Fruit fly (Drosophila melanogaster) whole organism, wandering third instar larva: ENCODE data around the gene CG42673.

Experiments
- Abd-B ChIP-seq: fragments of >200 bp; optimal IDR thresholded peaks from 2 replicates; lab custom pipeline; 2017; ENCODE audit warnings: missing biosample characterization, missing genetic modification characterization
- CG32264 ChIP-seq: fragments of 200-800 bp; sonication (Bioruptor generic); optimal IDR thresholded peaks from 2 replicates; lab custom pipeline; 2016; ENCODE audit warnings: missing biosample characterization, missing genetic modification characterization
- CG9705 ChIP-seq: fragments of 200-800 bp; sonication (Bioruptor generic); optimal IDR thresholded peaks from 2 replicates; lab custom pipeline; 2018; ENCODE audit warnings: missing biosample characterization, mild to moderate bottlenecking, missing genetic modification characterization
- Dfd ChIP-seq: fragments of >200 bp; optimal IDR thresholded peaks from 2 replicates; lab custom pipeline; 2017; ENCODE audit warnings: missing biosample characterization, missing genetic modification characterization
- Dif ChIP-seq: fragments of 200-275, 200-300 bp; sonication (Bioruptor generic); optimal IDR thresholded peaks from 2 replicates; lab custom pipeline; 2018; ENCODE audit warnings: missing biosample characterization, missing genetic modification characterization; ENCODE audit not compliant: partially characterized antibody
- GATAd ChIP-seq: sonication (Bioruptor generic); optimal IDR thresholded peaks from 2 replicates; lab custom pipeline; 2016; ENCODE audit warnings: missing biosample characterization, missing genetic modification characterization
- HLH106 ChIP-seq: fragments of 200-800 bp; optimal IDR thresholded peaks from 3 replicates; lab custom pipeline; 2019; ENCODE audit warnings: missing biosample characterization, mild to moderate bottlenecking, missing genetic modification characterization, moderate library complexity
- Hr78 ChIP-seq: fragments of >200 bp; optimal IDR thresholded peaks from 2 replicates; lab custom pipeline; 2017; ENCODE audit warnings: missing biosample characterization, missing genetic modification characterization
- Hr83 ChIP-seq: fragments of 200-300 bp; sonication (Bioruptor generic); optimal IDR thresholded peaks from 2 replicates; lab custom pipeline; 2016; ENCODE audit warnings: missing biosample characterization, mild to moderate bottlenecking, missing genetic modification characterization, moderate library complexity; ENCODE audit not compliant: poor library complexity, severe bottlenecking
- Jra ChIP-seq: sonication (Bioruptor generic); optimal IDR thresholded peaks from 2 replicates; lab custom pipeline; 2016; ENCODE audit warnings: missing biosample characterization, missing genetic modification characterization
- Mio ChIP-seq: sonication (Bioruptor generic); optimal IDR thresholded peaks from 2 replicates; lab custom pipeline; 2016; ENCODE audit warnings: missing biosample characterization, missing genetic modification characterization
- Myc ChIP-seq: fragments of >200 bp; optimal IDR thresholded peaks from 2 replicates; lab custom pipeline; 2017
- N ChIP-seq: fragments of >200 bp; optimal IDR thresholded peaks from 2 replicates; lab custom pipeline; 2018; ENCODE audit warnings: missing biosample characterization, missing external identifiers, missing genetic modification characterization
- OdsH ChIP-seq: fragments of 200-800 bp; sonication (Bioruptor generic); optimal IDR thresholded peaks from 2 replicates; lab custom pipeline; 2016; ENCODE audit warnings: missing biosample characterization, mild to moderate bottlenecking, missing genetic modification characterization
- Rel ChIP-seq, 2 experiments: fragments of 200-800 bp; sonication (Bioruptor generic) in 1 of 2; optimal IDR thresholded peaks; 2 replicates in 1 of 2; 3 replicates in 1 of 2; lab custom pipeline; 2016 to 2019; ENCODE audit warnings: mild to moderate bottlenecking in 2 of 2, missing biosample characterization in 2 of 2, missing genetic modification characterization in 2 of 2, moderate library complexity in 1 of 2
- Sp1 ChIP-seq: fragments of 200-800 bp; sonication (Bioruptor generic); optimal IDR thresholded peaks from 3 replicates; lab custom pipeline; 2019; ENCODE audit warnings: missing biosample characterization, mild to moderate bottlenecking, missing genetic modification characterization, moderate library complexity
- br ChIP-seq: fragments of 200-800 bp; sonication (Bioruptor generic); optimal IDR thresholded peaks from 2 replicates; lab custom pipeline; 2016; ENCODE audit warnings: missing biosample characterization, missing genetic modification characterization
- brk ChIP-seq: fragments of 200-800 bp; sonication (Bioruptor generic); optimal IDR thresholded peaks from 2 replicates; lab custom pipeline; 2016; ENCODE audit warnings: missing biosample characterization, mild to moderate bottlenecking, missing genetic modification characterization
- dmrt93B ChIP-seq: fragments of 200-800 bp; sonication (Bioruptor generic); optimal IDR thresholded peaks from 2 replicates; lab custom pipeline; 2018; ENCODE audit warnings: missing biosample characterization, mild to moderate bottlenecking, missing genetic modification characterization
- dsf ChIP-seq: sonication (Bioruptor generic); optimal IDR thresholded peaks from 2 replicates; lab custom pipeline; 2016; ENCODE audit warnings: missing biosample characterization, missing genetic modification characterization, borderline replicate concordance
- ey ChIP-seq: fragments of 200-800 bp; sonication (Bioruptor generic); optimal IDR thresholded peaks from 2 replicates; lab custom pipeline; 2016; ENCODE audit warnings: missing biosample characterization, missing genetic modification characterization
- fru ChIP-seq: fragments of 200-800 bp; sonication (Bioruptor generic); optimal IDR thresholded peaks from 3 replicates; lab custom pipeline; 2016; ENCODE audit warnings: missing biosample characterization, mild to moderate bottlenecking, missing genetic modification characterization
- h ChIP-seq: fragments of 200-800 bp; sonication (Bioruptor generic); optimal IDR thresholded peaks from 3 replicates; lab custom pipeline; 2016; ENCODE audit warnings: missing biosample characterization, mild to moderate bottlenecking, missing genetic modification characterization
- jim ChIP-seq: fragments of 175-275, 200-325 bp; sonication (Bioruptor generic); optimal IDR thresholded peaks from 2 replicates; lab custom pipeline; 2016; ENCODE audit warnings: missing biosample characterization, mild to moderate bottlenecking, missing genetic modification characterization
- pan ChIP-seq: fragments of >200 bp; optimal IDR thresholded peaks from 2 replicates; lab custom pipeline; 2017
- psq ChIP-seq: fragments of 200-800 bp; sonication (Bioruptor generic); optimal IDR thresholded peaks from 3 replicates; lab custom pipeline; 2017; ENCODE audit warnings: missing biosample characterization, mild to moderate bottlenecking, missing genetic modification characterization, moderate library complexity
- rgr ChIP-seq: fragments of 200-800 bp; sonication (Bioruptor generic); optimal IDR thresholded peaks from 3 replicates; lab custom pipeline; 2016; ENCODE audit warnings: missing biosample characterization, mild to moderate bottlenecking, missing genetic modification characterization
- sage ChIP-seq: fragments of 200-800 bp; sonication (Bioruptor generic); optimal IDR thresholded peaks from 2 replicates; lab custom pipeline; 2016; ENCODE audit warnings: missing biosample characterization, mild to moderate bottlenecking, missing genetic modification characterization
- sv ChIP-seq: fragments of 200-800 bp; sonication (Bioruptor generic); optimal IDR thresholded peaks from 3 replicates; lab custom pipeline; 2016; ENCODE audit warnings: missing biosample characterization, missing genetic modification characterization
- tai ChIP-seq: sonication (Bioruptor generic); optimal IDR thresholded peaks from 2 replicates; lab custom pipeline; 2016; ENCODE audit warnings: missing biosample characterization, missing genetic modification characterization
- usp ChIP-seq: fragments of >200 bp; optimal IDR thresholded peaks from 2 replicates; lab custom pipeline; 2017; ENCODE audit warnings: missing biosample characterization, missing genetic modification characterization
- woc ChIP-seq: sonication (Bioruptor generic); optimal IDR thresholded peaks from 2 replicates; lab custom pipeline; 2016; ENCODE audit warnings: missing biosample characterization, mild to moderate bottlenecking, missing genetic modification characterization

CG42673 gene

DNA sequence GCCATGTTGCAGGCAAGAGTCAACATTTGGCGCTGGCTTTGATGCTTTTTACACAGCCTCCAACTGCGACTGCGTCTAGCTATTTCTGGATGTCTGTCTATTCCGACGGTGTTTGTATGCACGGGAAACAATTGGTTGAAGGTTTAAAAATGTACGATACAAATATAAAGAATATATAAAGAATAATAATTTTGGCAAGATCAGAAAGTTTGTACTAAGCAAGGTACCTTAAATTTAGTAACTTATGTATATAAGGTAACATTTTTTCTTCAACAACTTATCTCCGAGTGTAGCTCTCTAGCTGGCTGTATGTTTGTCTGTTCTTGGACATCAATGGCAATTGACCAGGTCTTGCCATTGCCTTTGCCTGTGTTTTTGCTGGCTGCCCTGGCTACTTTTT is 19.8 kb downstream of the CG42673 start:
- TF ChIP-seq woc (no peak), tai (GFP tag; lab: Kevin White, UChicago) (no peak), sage (no peak), jim (no peak)

DNA sequence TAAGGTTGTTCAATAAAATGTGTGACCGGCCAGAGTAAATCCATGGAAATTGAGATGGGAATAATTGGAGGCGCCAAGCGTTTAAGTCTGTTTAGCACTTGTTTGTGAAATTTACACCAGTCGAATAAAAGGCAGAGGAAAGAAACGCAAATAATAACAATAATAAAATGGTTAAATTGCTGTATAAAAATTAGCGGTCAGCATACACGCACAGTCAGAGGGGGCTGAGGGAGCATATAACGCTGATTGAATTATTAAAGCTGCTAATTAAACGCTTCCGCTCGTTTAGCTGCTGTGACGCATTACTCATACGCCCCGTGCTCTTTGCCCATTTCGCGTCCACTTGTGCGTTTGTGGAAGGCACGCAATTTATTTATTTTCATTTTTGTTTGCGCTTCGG is 20.7 kb downstream of the CG42673 start:
- TF ChIP-seq Sp1 = no peak

- TF ChIP-seq jim (no peak), N (GFP tag; lab: Kevin White, UChicago) (no peak), psq (GFP tag; lab: Kevin White, UChicago) (no peak), CG32264 (no peak), brk (no peak), ey (GFP tag; lab: Kevin White, UChicago) (no peak), Hr83 (GFP tag; lab: Kevin White, UChicago) (no peak), rgr (no peak), Dfd (no peak), tai (GFP tag; lab: Kevin White, UChicago) (no peak), usp (no peak), HLH106 (tag; lab: Kevin White, UChicago) (no peak), br (GFP tag; lab: Kevin White, UChicago) (no peak), sage (no peak), Hr78 (GFP tag; lab: Kevin White, UChicago) (no peak), fru (GFP tag; lab: Kevin White, UChicago) (no peak), Abd-B (GFP tag; lab: Kevin White, UChicago) (no peak), Dif (no peak), Mio (GFP tag; lab: Kevin White, UChicago) (no peak), Rel (GFP tag; optimal IDR thresholded peaks at IDR 0.05; lab: Kevin White, UChicago) (no peak), Rel (tag; optimal IDR thresholded peaks at IDR 0.05; lab: Kevin White, UChicago) (no peak)
These were observed 22.2 kb downstream of the CG42673 start for dm6 chr3L:9569194-9569593.

- no peak for TF ChIP-seq Mio (GFP tag; lab: Kevin White, UChicago)
- no peak for TF ChIP-seq Dif
- TF ChIP-seq OdsH (GFP tag; lab: Kevin White, UChicago) = no peak
- no peak for TF ChIP-seq HLH106 (tag; lab: Kevin White, UChicago)
- no peak for TF ChIP-seq ey (GFP tag; lab: Kevin White, UChicago)
- TF ChIP-seq Rel (GFP tag; optimal IDR thresholded peaks at IDR 0.05; lab: Kevin White, UChicago) = no peak
- TF ChIP-seq Rel (tag; optimal IDR thresholded peaks at IDR 0.05; lab: Kevin White, UChicago) = no peak
- TF ChIP-seq h = no peak
- TF ChIP-seq tai (GFP tag; lab: Kevin White, UChicago) = no peak
- TF ChIP-seq N (GFP tag; lab: Kevin White, UChicago) = no peak
- no peak for TF ChIP-seq Abd-B (GFP tag; lab: Kevin White, UChicago)
- TF ChIP-seq rgr = no peak
- no peak for TF ChIP-seq pan (lab: Kevin White, UChicago)
- no peak for TF ChIP-seq Myc
- no peak for TF ChIP-seq dsf
- no peak for TF ChIP-seq brk
- TF ChIP-seq Hr78 (GFP tag; lab: Kevin White, UChicago) = no peak
- no peak for TF ChIP-seq CG9705
These were observed 22.8 kb downstream of the CG42673 start for dm6 chr3L:9569849-9570248.

DNA sequence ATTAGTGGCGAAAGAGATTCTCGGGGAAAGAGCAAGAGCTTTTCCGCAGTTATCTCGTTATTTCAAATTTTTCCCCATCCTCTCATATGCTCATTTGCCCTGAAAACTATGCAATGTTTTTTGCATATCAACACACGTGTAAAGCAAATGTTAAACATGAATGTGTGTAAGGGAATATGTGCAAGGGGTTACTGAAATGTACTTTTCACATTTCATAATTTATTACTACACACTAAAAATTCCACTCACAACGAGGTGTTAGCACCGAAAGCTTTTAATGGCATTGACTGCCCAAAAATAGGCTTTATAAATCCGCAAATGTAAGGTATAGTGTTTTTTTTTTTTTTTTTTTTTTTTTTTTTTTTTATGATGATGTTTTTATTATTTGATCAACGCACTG is 24.6 kb downstream of the CG42673 start:
- TF ChIP-seq usp (no peak), Myc (peak; percentile 21)

DNA sequence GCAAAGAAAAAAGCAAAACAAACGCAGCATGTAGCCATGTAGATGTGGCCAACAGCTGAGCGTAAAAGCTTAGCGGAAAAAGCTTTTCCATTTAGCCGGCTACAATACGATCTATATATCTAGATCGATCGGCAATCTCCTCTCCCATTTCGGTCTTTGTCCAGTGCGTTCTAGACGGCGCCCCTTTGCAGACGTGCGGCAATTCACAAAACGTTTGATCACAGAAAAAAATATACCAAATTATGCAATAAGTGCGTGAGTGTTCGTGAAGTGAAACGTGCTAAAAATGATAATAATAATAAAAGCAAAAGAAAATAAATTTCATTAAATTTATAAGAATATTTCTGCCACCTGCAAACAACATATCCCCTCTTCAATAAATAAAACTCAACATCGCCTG is 36.4 kb downstream of the CG42673 start:
- no peak for TF ChIP-seq sv (GFP tag; lab: Kevin White, UChicago)
- no peak for TF ChIP-seq dsf
- TF ChIP-seq CG32264 = no peak
- no peak for TF ChIP-seq dmrt93B (GFP tag; lab: Kevin White, UChicago)
- TF ChIP-seq psq (GFP tag; lab: Kevin White, UChicago) = no peak
- no peak for TF ChIP-seq Dif
- TF ChIP-seq tai (GFP tag; lab: Kevin White, UChicago) = no peak
- no peak for TF ChIP-seq usp
- TF ChIP-seq GATAd (GFP tag; lab: Kevin White, UChicago) = no peak
- TF ChIP-seq woc = no peak
- no peak for TF ChIP-seq N (GFP tag; lab: Kevin White, UChicago)
- no peak for TF ChIP-seq sage
- no peak for TF ChIP-seq Hr78 (GFP tag; lab: Kevin White, UChicago)
- TF ChIP-seq Mio (GFP tag; lab: Kevin White, UChicago) = no peak
- TF ChIP-seq brk = no peak
- no peak for TF ChIP-seq rgr
- no peak for TF ChIP-seq Jra (GFP tag; lab: Kevin White, UChicago)
- TF ChIP-seq HLH106 (tag; lab: Kevin White, UChicago) = no peak
- no peak for TF ChIP-seq br (GFP tag; lab: Kevin White, UChicago)
